Fruit fly (Drosophila melanogaster): ENCODE measurements around the gene CG15916.

dm6 chrX:15934226-15934547 is 43.8 kb downstream of the CG15916 start:
- TF ChIP-seq bab1 (GFP tag; optimal IDR thresholded peaks at IDR 0.05) = no peak
- no peak for TF ChIP-seq tj (GFP tag; optimal IDR thresholded peaks at IDR 0.05)
- TF ChIP-seq ovo (GFP tag; optimal IDR thresholded peaks at IDR 0.05) = no peak
- no peak for TF ChIP-seq Hr96 (GFP tag; optimal IDR thresholded peaks at IDR 0.05)
- no peak for TF ChIP-seq CG7045 (GFP tag; optimal IDR thresholded peaks at IDR 0.05)
- no peak for TF ChIP-seq CG1620 (GFP tag; optimal IDR thresholded peaks at IDR 0.05)

Data from whole organism, adult.